Fruit fly (Drosophila melanogaster): ENCODE results near the gene CG18754.
A peak's percentile ranks its signal among the peaks of the same experiment; 100 is the strongest.

The CG18754 gene

DNA sequence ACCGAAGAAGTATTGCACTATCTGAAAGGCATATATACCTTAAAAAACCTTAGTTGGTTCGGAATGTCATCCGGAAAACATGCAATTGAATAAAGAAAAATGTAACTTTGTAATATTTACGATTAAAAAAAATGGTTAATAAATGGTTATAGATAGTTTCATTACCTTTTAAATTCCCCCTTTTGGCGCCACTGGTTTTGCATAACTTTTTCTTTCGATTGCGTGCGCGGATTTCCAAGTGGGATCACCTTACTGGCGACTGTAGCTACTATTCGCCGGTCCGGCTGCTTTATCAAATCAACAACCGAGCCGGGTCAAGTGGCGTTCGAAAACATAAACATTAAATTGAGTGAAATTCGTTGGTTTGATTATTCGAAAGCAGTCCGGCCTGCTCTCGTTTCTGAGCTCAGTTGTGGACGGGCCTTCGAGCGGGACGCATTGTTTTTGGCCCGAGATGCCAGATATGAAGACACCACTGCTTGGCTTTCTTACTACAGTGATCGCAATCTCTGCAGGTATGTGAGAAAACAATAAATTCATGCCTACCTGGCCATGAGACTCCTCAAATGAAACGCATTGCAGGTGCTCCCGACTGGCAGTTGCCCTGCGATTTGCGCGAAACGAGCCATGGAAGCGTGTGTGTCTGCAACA is 20.7 kb downstream of the CG18754 start, which contains the start of gene Gba1b (continued):
- TF ChIP-seq CG15479 (GFP tag; optimal IDR thresholded peaks at IDR 0.05) (peak; percentile 49), tll (GFP tag; optimal IDR thresholded peaks at IDR 0.05) (no peak), CG17802 (tag; optimal IDR thresholded peaks at IDR 0.05) (peak; percentile 75), Ets65A (GFP tag) (peak; percentile 68), sens (GFP tag) (peak; percentile 81), CG30431 (GFP tag; optimal IDR thresholded peaks at IDR 0.05) (no peak), grn (GFP tag; optimal IDR thresholded peaks at IDR 0.05) (peak; percentile 63), vfl (GFP tag; optimal IDR thresholded peaks at IDR 0.05) (no peak), CG1529 (GFP tag; optimal IDR thresholded peaks at IDR 0.05) (no peak), Aef1 (GFP tag; IDR thresholded peaks at IDR 0.05) (no peak), CG34422 (GFP tag; IDR thresholded peaks at IDR 0.05) (no peak), zen2 (GFP tag; IDR thresholded peaks at IDR 0.05; ENCODE audit: partially characterized antibody) (0 out of 3 replicates have a peak, but pooled peaks have one; percentile 12), CG10431 (GFP tag; optimal IDR thresholded peaks at IDR 0.05) (no peak), CG18011 (GFP tag; optimal IDR thresholded peaks at IDR 0.05) (no peak), CG4360 (GFP tag; IDR thresholded peaks at IDR 0.05) (no peak)

DNA sequence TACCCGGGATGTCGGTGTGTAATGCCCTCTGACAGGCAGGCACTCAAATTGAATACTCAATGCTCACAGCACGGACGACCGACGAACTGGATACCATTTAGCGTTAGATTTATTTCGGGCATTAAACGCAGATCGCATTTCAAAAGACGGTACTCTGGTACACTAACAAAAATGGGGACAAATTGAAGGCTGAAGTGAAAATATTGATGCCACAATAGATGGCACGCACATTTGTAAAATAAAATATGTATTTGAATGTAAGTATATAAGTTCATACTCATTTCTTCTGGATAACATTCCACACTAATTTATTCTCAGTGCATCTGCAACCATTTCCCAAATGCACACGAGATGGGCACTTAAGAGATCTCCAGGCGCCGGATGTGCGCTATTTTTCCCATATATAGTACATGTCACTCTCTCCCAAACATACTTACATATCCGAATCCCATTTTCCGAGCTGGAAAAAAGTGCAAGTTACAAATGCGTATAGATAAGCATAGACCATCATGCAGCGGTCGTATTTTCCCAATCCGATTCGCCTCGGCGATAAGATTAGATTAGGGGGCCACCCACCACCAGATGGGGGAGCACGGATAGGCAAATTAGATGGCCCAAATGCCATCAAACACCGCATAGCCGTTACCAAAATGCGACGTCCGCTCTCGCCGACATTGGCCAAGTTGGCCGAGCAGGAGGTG is 25.8 kb downstream of the CG18754 start, which contains the start of gene CG10301:
CG10301 (plus strand) TSS at position 651 of the 701 bp plus-strand sequence.
- TF ChIP-seq ap (GFP tag; IDR thresholded peaks at IDR 0.05) (0 out of 2 replicates have a peak, but pooled peaks have one; percentile 39), pan (optimal IDR thresholded peaks at IDR 0.05) (no peak), pan (GFP tag; optimal IDR thresholded peaks at IDR 0.05 in 1 of 2, IDR thresholded peaks at IDR 0.05 in 1 of 2) (no peak), CG1832 (GFP tag; optimal IDR thresholded peaks at IDR 0.05) (no peak), ase (GFP tag; IDR thresholded peaks at IDR 0.05) (no peak), CG13123 (GFP tag; optimal IDR thresholded peaks at IDR 0.05) (no peak), CG8765 (GFP tag; IDR thresholded peaks at IDR 0.05) (peak; percentile 81), yki (optimal IDR thresholded peaks at IDR 0.05) (no peak), sug (tag; optimal IDR thresholded peaks at IDR 0.05) (no peak), run (tag; optimal IDR thresholded peaks at IDR 0.05) (no peak), CG11504 (tag; optimal IDR thresholded peaks at IDR 0.05) (peak; percentile 67), CG16779 (GFP tag; IDR thresholded peaks at IDR 0.05) (no peak), Myb (GFP tag; optimal IDR thresholded peaks at IDR 0.05) (no peak), Sox100B (GFP tag; optimal IDR thresholded peaks at IDR 0.05) (peak; percentile 50), vfl (GFP tag; optimal IDR thresholded peaks at IDR 0.05) (no peak), CkIIα-i1 (GFP tag; IDR thresholded peaks at IDR 0.05) (no peak), stwl (tag; optimal IDR thresholded peaks at IDR 0.05) (peak; percentile 21), CG1792 (GFP tag; optimal IDR thresholded peaks at IDR 0.05) (no peak), Hey (tag; optimal IDR thresholded peaks at IDR 0.05) (no peak), CG11093 (GFP tag; IDR thresholded peaks at IDR 0.05) (no peak), prd (optimal IDR thresholded peaks at IDR 0.05) (no peak), prd (GFP tag; IDR thresholded peaks at IDR 0.05) (peak; percentile 86), CG2875 (GFP tag; optimal IDR thresholded peaks at IDR 0.05) (peak; percentile 44), rib (GFP tag; IDR thresholded peaks at IDR 0.05) (no peak), CG32772 (GFP tag; IDR thresholded peaks at IDR 0.05) (peak; percentile 49; the same call in 1 of the 2 replicates), slou (GFP tag; optimal IDR thresholded peaks at IDR 0.05) (no peak), Xbp1 (GFP tag; optimal IDR thresholded peaks at IDR 0.05) (peak; percentile 61), Awh (GFP tag; IDR thresholded peaks at IDR 0.05) (peak; percentile 52), Deaf1 (tag; optimal IDR thresholded peaks at IDR 0.05) (no peak), row (GFP tag; IDR thresholded peaks at IDR 0.05) (peak; percentile 71), pnt (GFP tag; optimal IDR thresholded peaks at IDR 0.05) (peak; percentile 38), bsh (GFP tag; optimal IDR thresholded peaks at IDR 0.05) (peak in 1 of 2 experiments; percentile 81), pros (GFP tag; optimal IDR thresholded peaks at IDR 0.05) (no peak), CG15269 (tag; optimal IDR thresholded peaks at IDR 0.05) (peak; percentile 41), CG17802 (tag; optimal IDR thresholded peaks at IDR 0.05) (peak; percentile 35), CG34376 (GFP tag; optimal IDR thresholded peaks at IDR 0.05) (no peak)
